Fruit fly (Drosophila melanogaster): ENCODE data around the gene CG7573.

CG7573 gene

dm6 chr3L:11336094-11336756 lies 24.7 kb downstream of the CG7573 start (continued):
- no peak for TF ChIP-seq dati (GFP tag; IDR thresholded peaks at IDR 0.05)
- TF ChIP-seq CG17186 (GFP tag; optimal IDR thresholded peaks at IDR 0.05): no peak
- TF ChIP-seq Dfd (GFP tag; optimal IDR thresholded peaks at IDR 0.05): no peak
- peak in 1 of 2 experiments; percentile 52 for TF ChIP-seq Hr51 (GFP tag; optimal IDR thresholded peaks at IDR 0.05)
- no peak for TF ChIP-seq pum (GFP tag; optimal IDR thresholded peaks at IDR 0.05)
- TF ChIP-seq CG18011 (GFP tag; optimal IDR thresholded peaks at IDR 0.05): no peak
- no peak for TF ChIP-seq salm (tag; optimal IDR thresholded peaks at IDR 0.05)
- TF ChIP-seq zen (tag; optimal IDR thresholded peaks at IDR 0.05): peak; percentile 15
- TF ChIP-seq CG1602 (GFP tag; optimal IDR thresholded peaks at IDR 0.05): peak; percentile 37
- TF ChIP-seq esg (GFP tag; conservative IDR thresholded peaks at IDR 0.05): peak; percentile 36
- TF ChIP-seq grn (GFP tag; optimal IDR thresholded peaks at IDR 0.05): no peak
- no peak for TF ChIP-seq Stat92E (GFP tag; optimal IDR thresholded peaks at IDR 0.05)
- TF ChIP-seq ftz-f1 (GFP tag; optimal IDR thresholded peaks at IDR 0.05): no peak
- TF ChIP-seq CG12219 (GFP tag; optimal IDR thresholded peaks at IDR 0.05): no peak
- no peak for TF ChIP-seq B-H2 (GFP tag; optimal IDR thresholded peaks at IDR 0.05)
- TF ChIP-seq CG14710 (tag; optimal IDR thresholded peaks at IDR 0.05): peak; percentile 41
- TF ChIP-seq Spps (tag; optimal IDR thresholded peaks at IDR 0.05): no peak
- no peak for TF ChIP-seq Dip3 (GFP tag; optimal IDR thresholded peaks at IDR 0.05)
- TF ChIP-seq Dad (GFP tag; optimal IDR thresholded peaks at IDR 0.05): no peak
- no peak for TF ChIP-seq chm (GFP tag; IDR thresholded peaks at IDR 0.05)
- no peak for TF ChIP-seq CG15073 (GFP tag; optimal IDR thresholded peaks at IDR 0.05)
- 0 out of 2 replicates have a peak, but pooled peaks have one; percentile 26 for TF ChIP-seq sob (GFP tag; IDR thresholded peaks at IDR 0.05)
- TF ChIP-seq Abd-B (GFP tag; optimal IDR thresholded peaks at IDR 0.05): no peak
- TF ChIP-seq psq (GFP tag; optimal IDR thresholded peaks at IDR 0.05): no peak
- TF ChIP-seq CG16815 (GFP tag; optimal IDR thresholded peaks at IDR 0.05): peak; percentile 31
- peak; percentile 54 for TF ChIP-seq CG10979 (tag; optimal IDR thresholded peaks at IDR 0.05)
- TF ChIP-seq CG8388 (GFP tag; optimal IDR thresholded peaks at IDR 0.05): peak; percentile 41
- no peak for TF ChIP-seq croc (GFP tag; conservative IDR thresholded peaks at IDR 0.05)
- TF ChIP-seq CG10431 (GFP tag; optimal IDR thresholded peaks at IDR 0.05): no peak
- no peak for TF ChIP-seq CG10462 (GFP tag; optimal IDR thresholded peaks at IDR 0.05)
- no peak for TF ChIP-seq Jarid2 (GFP tag; optimal IDR thresholded peaks at IDR 0.05)
- TF ChIP-seq ab (GFP tag; optimal IDR thresholded peaks at IDR 0.05): no peak
- TF ChIP-seq kay (GFP tag; optimal IDR thresholded peaks at IDR 0.05): no peak
- peak; percentile 49; the same call in 1 of the 2 replicates for TF ChIP-seq lmd (GFP tag; IDR thresholded peaks at IDR 0.05)
- no peak for TF ChIP-seq CG16813 (GFP tag; IDR thresholded peaks at IDR 0.05; ENCODE audit: partially characterized antibody)
- peak in 1 of 3 experiments; percentile 50 for TF ChIP-seq lola (GFP tag; optimal IDR thresholded peaks at IDR 0.05)
- no peak for TF ChIP-seq CG9797 (GFP tag; optimal IDR thresholded peaks at IDR 0.05)
- 0 out of 2 replicates have a peak, but pooled peaks have one; percentile 15 for TF ChIP-seq CG14667 (GFP tag; IDR thresholded peaks at IDR 0.05)
- TF ChIP-seq CG10654 (GFP tag; optimal IDR thresholded peaks at IDR 0.05): no peak
- TF ChIP-seq H2.0 (GFP tag; IDR thresholded peaks at IDR 0.05): peak; percentile 41; the same call in 1 of the 2 replicates
- no peak for TF ChIP-seq CG6765 (GFP tag; optimal IDR thresholded peaks at IDR 0.05)
- TF ChIP-seq CG10209 (GFP tag; optimal IDR thresholded peaks at IDR 0.05): peak; percentile 50
- peak; percentile 52 for TF ChIP-seq Med (GFP tag)
- no peak for TF ChIP-seq ap (GFP tag; IDR thresholded peaks at IDR 0.05)
- no peak for TF ChIP-seq CG7357 (GFP tag; IDR thresholded peaks at IDR 0.05)
- peak; percentile 61; the same call in 1 of the 3 replicates for TF ChIP-seq CG17361 (GFP tag; IDR thresholded peaks at IDR 0.05)
- TF ChIP-seq Hsf (GFP tag; optimal IDR thresholded peaks at IDR 0.05): peak; percentile 23
- no peak for TF ChIP-seq CG12071 (GFP tag; optimal IDR thresholded peaks at IDR 0.05)
- no peak for TF ChIP-seq Hand (GFP tag; optimal IDR thresholded peaks at IDR 0.05)

All from whole organism, embryonic.